Fruit fly (Drosophila melanogaster) whole organism, wandering third instar larva: Measurements from ENCODE around the gene Gabat.

Experiments
- Abd-B ChIP-seq: fragments of >200 bp; optimal IDR thresholded peaks from 2 replicates; lab custom pipeline; 2017; ENCODE audit warnings: missing biosample characterization, missing genetic modification characterization
- CG32264 ChIP-seq: fragments of 200-800 bp; sonication (Bioruptor generic); optimal IDR thresholded peaks from 2 replicates; lab custom pipeline; 2016; ENCODE audit warnings: missing biosample characterization, missing genetic modification characterization
- CG9705 ChIP-seq: fragments of 200-800 bp; sonication (Bioruptor generic); optimal IDR thresholded peaks from 2 replicates; lab custom pipeline; 2018; ENCODE audit warnings: missing biosample characterization, mild to moderate bottlenecking, missing genetic modification characterization
- CrebA ChIP-seq: fragments of 200-800 bp; sonication (Bioruptor generic); optimal IDR thresholded peaks from 2 replicates; lab custom pipeline; 2016; ENCODE audit warnings: missing biosample characterization, mild to moderate bottlenecking, missing genetic modification characterization, borderline replicate concordance
- Dfd ChIP-seq: fragments of >200 bp; optimal IDR thresholded peaks from 2 replicates; lab custom pipeline; 2017; ENCODE audit warnings: missing biosample characterization, missing genetic modification characterization
- Dif ChIP-seq: fragments of 200-275, 200-300 bp; sonication (Bioruptor generic); optimal IDR thresholded peaks from 2 replicates; lab custom pipeline; 2018; ENCODE audit warnings: missing biosample characterization, missing genetic modification characterization; ENCODE audit not compliant: partially characterized antibody
- Hnf4 ChIP-seq: fragments of 200-800 bp; sonication (Bioruptor generic); optimal IDR thresholded peaks from 2 replicates; lab custom pipeline; 2016; ENCODE audit warnings: missing biosample characterization, mild to moderate bottlenecking, missing genetic modification characterization
- Hr83 ChIP-seq: fragments of 200-300 bp; sonication (Bioruptor generic); optimal IDR thresholded peaks from 2 replicates; lab custom pipeline; 2016; ENCODE audit warnings: missing biosample characterization, mild to moderate bottlenecking, missing genetic modification characterization, moderate library complexity; ENCODE audit not compliant: poor library complexity, severe bottlenecking
- Jra ChIP-seq: sonication (Bioruptor generic); optimal IDR thresholded peaks from 2 replicates; lab custom pipeline; 2016; ENCODE audit warnings: missing biosample characterization, missing genetic modification characterization
- Mio ChIP-seq: sonication (Bioruptor generic); optimal IDR thresholded peaks from 2 replicates; lab custom pipeline; 2016; ENCODE audit warnings: missing biosample characterization, missing genetic modification characterization
- Myc ChIP-seq: fragments of >200 bp; optimal IDR thresholded peaks from 2 replicates; lab custom pipeline; 2017
- N ChIP-seq: fragments of >200 bp; optimal IDR thresholded peaks from 2 replicates; lab custom pipeline; 2018; ENCODE audit warnings: missing biosample characterization, missing external identifiers, missing genetic modification characterization
- OdsH ChIP-seq: fragments of 200-800 bp; sonication (Bioruptor generic); optimal IDR thresholded peaks from 2 replicates; lab custom pipeline; 2016; ENCODE audit warnings: missing biosample characterization, mild to moderate bottlenecking, missing genetic modification characterization
- Rel ChIP-seq, 2 experiments: fragments of 200-800 bp; sonication (Bioruptor generic) in 1 of 2; optimal IDR thresholded peaks; 2 replicates in 1 of 2; 3 replicates in 1 of 2; lab custom pipeline; 2016 to 2019; ENCODE audit warnings: mild to moderate bottlenecking in 2 of 2, missing biosample characterization in 2 of 2, missing genetic modification characterization in 2 of 2, moderate library complexity in 1 of 2
- Sp1 ChIP-seq: fragments of 200-800 bp; sonication (Bioruptor generic); optimal IDR thresholded peaks from 3 replicates; lab custom pipeline; 2019; ENCODE audit warnings: missing biosample characterization, mild to moderate bottlenecking, missing genetic modification characterization, moderate library complexity
- brk ChIP-seq: fragments of 200-800 bp; sonication (Bioruptor generic); optimal IDR thresholded peaks from 2 replicates; lab custom pipeline; 2016; ENCODE audit warnings: missing biosample characterization, mild to moderate bottlenecking, missing genetic modification characterization
- dl ChIP-seq, 2 experiments: fragments of 175-275, 200-275 bp in 1 of 2; fragments of 200-275 bp in 1 of 2; sonication (Bioruptor generic); optimal IDR thresholded peaks; lab custom pipeline; 2018; ENCODE audit warnings: mild to moderate bottlenecking in 2 of 2, missing biosample characterization in 2 of 2, missing genetic modification characterization in 2 of 2, moderate library complexity in 2 of 2; ENCODE audit not compliant: partially characterized antibody in 2 of 2, insufficient read depth in 1 of 2
- dmrt93B ChIP-seq: fragments of 200-800 bp; sonication (Bioruptor generic); optimal IDR thresholded peaks from 2 replicates; lab custom pipeline; 2018; ENCODE audit warnings: missing biosample characterization, mild to moderate bottlenecking, missing genetic modification characterization
- dsf ChIP-seq: sonication (Bioruptor generic); optimal IDR thresholded peaks from 2 replicates; lab custom pipeline; 2016; ENCODE audit warnings: missing biosample characterization, missing genetic modification characterization, borderline replicate concordance
- ey ChIP-seq: fragments of 200-800 bp; sonication (Bioruptor generic); optimal IDR thresholded peaks from 2 replicates; lab custom pipeline; 2016; ENCODE audit warnings: missing biosample characterization, missing genetic modification characterization
- fru ChIP-seq: fragments of 200-800 bp; sonication (Bioruptor generic); optimal IDR thresholded peaks from 3 replicates; lab custom pipeline; 2016; ENCODE audit warnings: missing biosample characterization, mild to moderate bottlenecking, missing genetic modification characterization
- h ChIP-seq: fragments of 200-800 bp; sonication (Bioruptor generic); optimal IDR thresholded peaks from 3 replicates; lab custom pipeline; 2016; ENCODE audit warnings: missing biosample characterization, mild to moderate bottlenecking, missing genetic modification characterization
- jim ChIP-seq: fragments of 175-275, 200-325 bp; sonication (Bioruptor generic); optimal IDR thresholded peaks from 2 replicates; lab custom pipeline; 2016; ENCODE audit warnings: missing biosample characterization, mild to moderate bottlenecking, missing genetic modification characterization
- lola ChIP-seq: fragments of >200 bp; optimal IDR thresholded peaks from 2 replicates; lab custom pipeline; 2017; ENCODE audit warnings: missing biosample characterization, missing genetic modification characterization
- rgr ChIP-seq: fragments of 200-800 bp; sonication (Bioruptor generic); optimal IDR thresholded peaks from 3 replicates; lab custom pipeline; 2016; ENCODE audit warnings: missing biosample characterization, mild to moderate bottlenecking, missing genetic modification characterization
- sage ChIP-seq: fragments of 200-800 bp; sonication (Bioruptor generic); optimal IDR thresholded peaks from 2 replicates; lab custom pipeline; 2016; ENCODE audit warnings: missing biosample characterization, mild to moderate bottlenecking, missing genetic modification characterization
- sv ChIP-seq: fragments of 200-800 bp; sonication (Bioruptor generic); optimal IDR thresholded peaks from 3 replicates; lab custom pipeline; 2016; ENCODE audit warnings: missing biosample characterization, missing genetic modification characterization
- usp ChIP-seq: fragments of >200 bp; optimal IDR thresholded peaks from 2 replicates; lab custom pipeline; 2017; ENCODE audit warnings: missing biosample characterization, missing genetic modification characterization

Gabat gene

dm6 chr3L:19981385-19981784 lies 19.1 kb downstream of the Gabat start, which contains the start of gene CG17732:
Gene CG17732, plus strand, starts transcription at chr3L:19981685.
- TF ChIP-seq Rel (GFP tag; optimal IDR thresholded peaks at IDR 0.05; lab: Kevin White, UChicago) (no peak), Rel (tag; optimal IDR thresholded peaks at IDR 0.05; lab: Kevin White, UChicago) (no peak)

- TF ChIP-seq brk (GFP tag; lab: Kevin White, UChicago) (no peak), fru (GFP tag; lab: Kevin White, UChicago) (no peak), sage (GFP tag; lab: Kevin White, UChicago) (no peak), dl (GFP tag; optimal IDR thresholded peaks at IDR 0.05; lab: Kevin White, UChicago; ENCODE audit: insufficient read depth in 1 of 2, partially characterized antibody in 2 of 2) (no peak), lola (GFP tag; lab: Kevin White, UChicago) (no peak), Dfd (no peak), sv (no peak)
Measured at dm6 chr3L:19979592-19979991, 20.9 kb downstream of the Gabat start, which contains the start of gene CG14182. Gene CG14182, minus strand, starts transcription at chr3L:19979812.

dm6 chr3L:19978088-19978487 lies 22.4 kb downstream of the Gabat start:
- TF ChIP-seq rgr (GFP tag; lab: Kevin White, UChicago) (no peak), Abd-B (no peak), Dfd (no peak), Myc (lab: Kevin White, UChicago) (no peak), Hnf4 (GFP tag; lab: Kevin White, UChicago) (no peak), sage (GFP tag; lab: Kevin White, UChicago) (no peak), N (GFP tag; lab: Kevin White, UChicago) (no peak), Hr83 (GFP tag; lab: Kevin White, UChicago) (no peak), dmrt93B (no peak), fru (GFP tag; lab: Kevin White, UChicago) (no peak), lola (GFP tag; lab: Kevin White, UChicago) (no peak), OdsH (GFP tag; lab: Kevin White, UChicago) (no peak), Sp1 (GFP tag; lab: Kevin White, UChicago) (no peak), CrebA (GFP tag; lab: Kevin White, UChicago) (no peak), brk (GFP tag; lab: Kevin White, UChicago) (no peak), usp (GFP tag; lab: Kevin White, UChicago) (no peak), ey (GFP tag; lab: Kevin White, UChicago) (no peak), sv (no peak), CG32264 (GFP tag; lab: Kevin White, UChicago) (no peak)

dm6 chr3L:19968725-19969598 lies 31.5 kb downstream of the Gabat start:
- no peak for TF ChIP-seq dsf
- TF ChIP-seq sage (GFP tag; lab: Kevin White, UChicago): no peak
- no peak for TF ChIP-seq CG9705
- no peak for TF ChIP-seq CG32264 (GFP tag; lab: Kevin White, UChicago)
- no peak for TF ChIP-seq h (GFP tag; lab: Kevin White, UChicago)
- no peak for TF ChIP-seq Hr83 (GFP tag; lab: Kevin White, UChicago)
- no peak for TF ChIP-seq usp (GFP tag; lab: Kevin White, UChicago)
- no peak for TF ChIP-seq sv
- TF ChIP-seq Dfd: no peak
- no peak for TF ChIP-seq dl (GFP tag; optimal IDR thresholded peaks at IDR 0.05; lab: Kevin White, UChicago; ENCODE audit: insufficient read depth in 1 of 2, partially characterized antibody in 2 of 2)
- no peak for TF ChIP-seq Hnf4 (GFP tag; lab: Kevin White, UChicago)
- TF ChIP-seq brk (GFP tag; lab: Kevin White, UChicago): no peak
- no peak for TF ChIP-seq Mio
- TF ChIP-seq Rel (GFP tag; optimal IDR thresholded peaks at IDR 0.05; lab: Kevin White, UChicago): no peak
- no peak for TF ChIP-seq Rel (tag; optimal IDR thresholded peaks at IDR 0.05; lab: Kevin White, UChicago)
- TF ChIP-seq Myc (lab: Kevin White, UChicago): no peak
- no peak for TF ChIP-seq dmrt93B
- no peak for TF ChIP-seq fru (GFP tag; lab: Kevin White, UChicago)
- no peak for TF ChIP-seq Jra
- TF ChIP-seq Dif (GFP tag; lab: Kevin White, UChicago): no peak
- TF ChIP-seq, all 38 proteins: peak for 0

- TF ChIP-seq jim (GFP tag; lab: Kevin White, UChicago): no peak
- peak; percentile 7 for TF ChIP-seq rgr (GFP tag; lab: Kevin White, UChicago)
Measured at dm6 chr3L:19961805-19962204, 38.7 kb downstream of the Gabat start.
